Worm (Caenorhabditis elegans): ENCODE measurements around the gene F40G9.18.

Gene F40G9.18

DNA sequence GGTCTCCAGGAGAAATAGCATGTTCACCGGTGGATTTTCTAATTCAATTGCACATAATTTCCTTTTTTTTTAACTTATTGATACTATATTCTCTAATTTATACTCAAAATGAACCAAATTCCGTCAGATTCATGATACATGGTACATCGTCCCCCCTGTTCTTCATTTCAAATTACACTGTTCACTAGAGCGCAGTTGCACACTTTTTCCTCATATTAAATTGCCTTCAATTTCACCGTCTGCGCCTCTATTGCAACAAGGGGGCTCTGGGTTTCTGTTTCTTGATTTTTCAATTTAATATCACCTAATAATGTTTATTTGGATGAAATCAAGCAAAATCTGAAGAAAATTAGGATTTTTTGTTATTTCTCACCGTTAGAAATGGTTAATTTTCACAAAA lies 37.8 kb downstream of the F40G9.18 start (continued):
- TF ChIP-seq daf-16 (GFP tag; optimal IDR thresholded peaks at IDR 0.05) (no peak), daf-16 (tag; optimal IDR thresholded peaks at IDR 0.05) (peak; percentile 63), egl-27 (tag; optimal IDR thresholded peaks at IDR 0.05) (no peak), php-3 (GFP tag; IDR thresholded peaks at IDR 0.05) (no peak), ces-1 (GFP tag; optimal IDR thresholded peaks at IDR 0.05) (peak; percentile 6), ceh-20 (GFP tag; IDR thresholded peaks at IDR 0.05) (no peak), hlh-11 (tag; optimal IDR thresholded peaks at IDR 0.05) (peak; percentile 10), T20F7.1 (GFP tag; optimal IDR thresholded peaks at IDR 0.05) (no peak), hmg-1.1 (GFP tag; IDR thresholded peaks at IDR 0.05) (peak; percentile 26; the same call in 1 of the 2 replicates), hif-1 (tag; optimal IDR thresholded peaks at IDR 0.05) (no peak), Y75B8A.6 (GFP tag; IDR thresholded peaks at IDR 0.05) (no peak), lin-13 (GFP tag; optimal IDR thresholded peaks at IDR 0.05) (peak; percentile 31)

DNA sequence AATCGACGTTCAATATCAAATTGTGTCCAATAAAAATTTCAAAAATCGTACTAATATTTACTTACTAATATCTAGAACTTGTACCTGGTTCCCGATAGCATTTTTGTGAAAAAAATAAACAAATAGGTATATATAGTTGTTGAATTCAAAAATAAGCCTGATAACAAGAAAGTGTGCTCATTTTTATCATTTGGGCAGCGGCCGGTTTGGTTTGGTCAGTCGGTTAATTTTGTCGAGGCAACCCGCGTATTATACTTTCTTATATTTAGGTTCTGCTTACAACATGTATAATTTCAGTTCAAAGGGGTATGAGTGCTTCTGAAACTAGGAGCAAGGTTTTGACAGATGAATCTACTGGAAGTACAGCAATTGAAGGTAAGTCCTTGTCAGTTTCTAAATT lies 38.7 kb downstream of the F40G9.18 start, which contains the start of the genes nhr-280 and C29F9.2:
TSS of gene nhr-280 (minus strand) at position 101 of the 400 bp plus-strand sequence.
TSS of gene C29F9.2 (plus strand) at position 298 of the 400 bp plus-strand sequence.
- TF ChIP-seq dve-1 (tag; optimal IDR thresholded peaks at IDR 0.05; ENCODE audit: insufficient read depth): peak; percentile 40
- peak; percentile 10 for TF ChIP-seq pqm-1 (tag; optimal IDR thresholded peaks at IDR 0.05)
- TF ChIP-seq zag-1 (tag; optimal IDR thresholded peaks at IDR 0.05): no peak
- TF ChIP-seq hlh-11 (tag; optimal IDR thresholded peaks at IDR 0.05): peak; percentile 13
- no peak for TF ChIP-seq daf-16 (GFP tag; optimal IDR thresholded peaks at IDR 0.05)
- peak; percentile 78 for TF ChIP-seq daf-16 (tag; optimal IDR thresholded peaks at IDR 0.05)
- TF ChIP-seq vab-7 (GFP tag; IDR thresholded peaks at IDR 0.05): no peak
- TF ChIP-seq jun-1 (tag; optimal IDR thresholded peaks at IDR 0.05): no peak

DNA sequence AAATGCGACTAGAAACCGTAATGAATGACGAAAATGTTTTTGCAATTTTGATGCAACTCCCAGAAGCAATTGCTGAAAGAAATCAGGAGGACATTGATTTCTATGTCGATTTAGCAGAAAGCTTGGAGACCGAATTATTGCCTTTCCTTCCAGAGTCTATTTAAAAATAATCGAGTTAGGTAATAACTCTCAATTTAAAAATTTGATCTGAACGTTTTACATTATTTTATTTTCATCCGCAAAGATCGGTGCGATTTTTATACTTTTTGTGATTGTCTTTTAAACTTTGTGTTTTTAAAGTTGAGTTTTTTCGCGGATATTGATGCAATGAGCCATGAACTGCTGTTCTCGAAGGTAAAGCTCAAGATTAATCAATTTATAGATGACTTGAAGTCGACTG lies 44.9 kb downstream of the F40G9.18 start, which contains the start of gene pals-23:
TSS of gene pals-23 (plus strand) at position 301 of the 400 bp plus-strand sequence.
- no peak for TF ChIP-seq nhr-42 (GFP tag; IDR thresholded peaks at IDR 0.05)
- no peak for TF ChIP-seq set-16 (GFP tag; IDR thresholded peaks at IDR 0.05)
- TF ChIP-seq zfp-3 (GFP tag; conservative IDR thresholded peaks at IDR 0.05): no peak
- no peak for TF ChIP-seq egl-43 (GFP tag; IDR thresholded peaks at IDR 0.05)
- TF ChIP-seq F26F4.8 (GFP tag; conservative IDR thresholded peaks at IDR 0.05): no peak
- no peak for TF ChIP-seq lsy-2 (tag; optimal IDR thresholded peaks at IDR 0.05)
- TF ChIP-seq dmd-9 (GFP tag; IDR thresholded peaks at IDR 0.05): no peak
- no peak for TF ChIP-seq ZK546.5 (tag; optimal IDR thresholded peaks at IDR 0.05)
- TF ChIP-seq hif-1 (tag; optimal IDR thresholded peaks at IDR 0.05): no peak
- no peak for TF ChIP-seq ceh-32 (tag; optimal IDR thresholded peaks at IDR 0.05; ENCODE audit: poor library complexity)
- no peak for TF ChIP-seq mep-1 (tag; optimal IDR thresholded peaks at IDR 0.05)

ce11 chrIII:121983-122449 lies 47.4 kb downstream of the F40G9.18 start, which contains the start of gene C29F9.12:
C29F9.12 (minus strand) TSS chrIII:122033.
- TF ChIP-seq egl-43 (GFP tag; IDR thresholded peaks at IDR 0.05): 0 out of 2 replicates have a peak, but pooled peaks have one; percentile 23
- peak; percentile 82 for TF ChIP-seq set-16 (GFP tag; IDR thresholded peaks at IDR 0.05)

DNA sequence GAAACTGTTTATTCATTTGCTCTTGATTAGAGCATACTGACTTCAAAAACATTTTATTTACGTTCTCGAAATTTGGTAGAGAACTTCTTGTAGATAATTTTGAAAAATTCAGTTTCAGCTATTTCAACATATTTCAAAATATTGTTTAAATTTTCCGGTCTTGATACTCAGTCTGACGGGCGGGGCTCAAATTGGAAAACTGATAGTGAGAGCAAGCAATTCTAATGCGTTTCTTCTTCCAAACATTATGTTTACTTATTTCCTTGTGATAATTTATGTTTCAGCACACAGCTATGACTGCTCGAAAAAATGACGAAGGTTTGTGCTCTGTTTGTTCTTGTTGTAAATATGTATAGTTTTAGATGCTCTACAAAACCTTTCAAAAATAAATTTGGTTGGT lies 49.2 kb downstream of the F40G9.18 start, which contains the start of gene pals-24:
TSS of gene pals-24 (plus strand) at position 237 of the 400 bp plus-strand sequence.
- TF ChIP-seq jun-1 (tag; optimal IDR thresholded peaks at IDR 0.05) (no peak), D1046.2 (GFP tag; IDR thresholded peaks at IDR 0.05) (no peak), lin-38 (GFP tag; IDR thresholded peaks at IDR 0.05) (no peak), skn-1 (tag; optimal IDR thresholded peaks at IDR 0.05) (no peak), ceh-20 (GFP tag; IDR thresholded peaks at IDR 0.05) (no peak), nhr-102 (tag; optimal IDR thresholded peaks at IDR 0.05) (no peak), zip-2 (tag; optimal IDR thresholded peaks at IDR 0.05) (peak; percentile 46), nhr-48 (tag; optimal IDR thresholded peaks at IDR 0.05) (no peak), ceh-32 (tag; optimal IDR thresholded peaks at IDR 0.05; ENCODE audit: poor library complexity) (no peak), Y75B8A.6 (GFP tag; IDR thresholded peaks at IDR 0.05) (no peak), mxl-3 (GFP tag; optimal IDR thresholded peaks at IDR 0.05) (peak; percentile 3), egl-43 (GFP tag; IDR thresholded peaks at IDR 0.05) (no peak), lir-3 (tag; optimal IDR thresholded peaks at IDR 0.05) (no peak), unc-39 (tag; optimal IDR thresholded peaks at IDR 0.05) (no peak), ceh-62 (tag; optimal IDR thresholded peaks at IDR 0.05) (no peak), mdt-29 (GFP tag; IDR thresholded peaks at IDR 0.05) (no peak), saeg-2 (GFP tag; IDR thresholded peaks at IDR 0.05) (no peak), daf-8 (GFP tag; IDR thresholded peaks at IDR 0.05) (no peak), unc-130 (GFP tag; optimal IDR thresholded peaks at IDR 0.05) (no peak), nhr-25 (tag; optimal IDR thresholded peaks at IDR 0.05; ENCODE audit: borderline replicate concordance, insufficient read depth) (no peak), aha-1 (tag) (peak; percentile 62)
